Worm (Caenorhabditis elegans) whole organism, early embryonic: ENCODE results near the gene clec-238.
"Not testable (repeated sequence)": the region's sequence is repeated elsewhere in the genome, so short reads cannot be mapped to it uniquely, and the experiment has no call there.

Source experiments
- B0310.2 ChIP-seq: sonication (generic microtip); optimal IDR thresholded peaks from 2 replicates; lab custom pipeline; 2016; ENCODE audit warnings: mild to moderate bottlenecking, missing genetic modification characterization, missing compliant biosample characterization
- F13C5.2 ChIP-seq: sonication (generic microtip); optimal IDR thresholded peaks from 2 replicates; lab custom pipeline; 2017; ENCODE audit warnings: mild to moderate bottlenecking, missing genetic modification characterization, inconsistent platforms, missing compliant biosample characterization
- aly-1 ChIP-seq: sonication (generic microtip); optimal IDR thresholded peaks from 2 replicates; lab custom pipeline; 2016; ENCODE audit warnings: missing genetic modification characterization, missing compliant biosample characterization
- ama-1 ChIP-seq: fragments of 150-350 bp; optimal IDR thresholded peaks from 2 replicates; lab custom pipeline; 2014
- ceh-13 ChIP-seq: fragments of 200-800 bp; sonication (Bioruptor generic); optimal IDR thresholded peaks from 2 replicates; lab custom pipeline; 2018; ENCODE audit warnings: mild to moderate bottlenecking, missing genetic modification characterization, missing compliant biosample characterization
- ceh-36 ChIP-seq: sonication (generic microtip); optimal IDR thresholded peaks from 2 replicates; lab custom pipeline; 2016; ENCODE audit warnings: missing genetic modification characterization, inconsistent platforms, missing compliant biosample characterization
- ets-7 ChIP-seq: sonication (generic microtip); optimal IDR thresholded peaks from 2 replicates; lab custom pipeline; 2016; ENCODE audit warnings: missing genotype, missing genetic modification characterization, missing compliant biosample characterization
- flt-1 ChIP-seq: fragments of 200-800 bp; sonication (Bioruptor generic); IDR thresholded peaks from 2 replicates; pipeline ENCODE4 v1.3.6; 2022; ENCODE audit warnings: missing genetic modification characterization, missing compliant biosample characterization
- hmbx-1 ChIP-seq: sonication (generic microtip); optimal IDR thresholded peaks from 2 replicates; lab custom pipeline; 2016; ENCODE audit warnings: mild to moderate bottlenecking, missing genetic modification characterization, missing compliant biosample characterization
- hmg-4 ChIP-seq: fragments of 200-800 bp; sonication (Bioruptor generic); optimal IDR thresholded peaks from 2 replicates; lab custom pipeline; 2018; ENCODE audit warnings: mild to moderate bottlenecking, missing genetic modification characterization, missing compliant biosample characterization
- hnd-1 ChIP-seq: sonication (generic microtip); optimal IDR thresholded peaks from 2 replicates; lab custom pipeline; 2016; ENCODE audit warnings: missing genetic modification characterization, missing compliant biosample characterization
- pes-1 ChIP-seq: fragments of 200-800 bp; sonication (Bioruptor generic); IDR thresholded peaks from 2 replicates; pipeline ENCODE4 v1.3.6; 2022; ENCODE audit warnings: missing genetic modification reagents, missing genetic modification characterization, missing compliant biosample characterization
- scrt-1 ChIP-seq: fragments of 200-800 bp; sonication (Bioruptor generic); IDR thresholded peaks from 2 replicates; pipeline ENCODE4 v1.3.6; 2022; ENCODE audit warnings: missing genetic modification characterization, missing compliant biosample characterization
- sea-1 ChIP-seq: fragments of 200-800 bp; sonication (Bioruptor generic); conservative IDR thresholded peaks from 2 replicates; pipeline ENCODE4 v1.3.6; 2022; ENCODE audit warnings: missing genetic modification characterization, missing compliant biosample characterization
- tbx-11 ChIP-seq: fragments of 200-800 bp; sonication (Bioruptor generic); IDR thresholded peaks from 2 replicates; pipeline ENCODE4 v1.3.6; 2022; ENCODE audit warnings: missing genetic modification characterization, missing compliant biosample characterization
- tbx-37 ChIP-seq: fragments of 200-800 bp; sonication (Bioruptor generic); conservative IDR thresholded peaks from 2 replicates; pipeline ENCODE4 v1.3.6; 2022; ENCODE audit warnings: missing genetic modification reagents, missing genetic modification characterization, missing compliant biosample characterization
- tra-4 ChIP-seq: sonication (generic microtip); optimal IDR thresholded peaks from 2 replicates; lab custom pipeline; 2017; ENCODE audit warnings: missing genetic modification characterization, missing compliant biosample characterization

clec-238 gene

ce11 chrV:16949609-16950008, 2.0 kb upstream of the clec-238 start, which contains the start of gene fbxa-111:
Gene fbxa-111, minus strand, starts transcription at chrV:16949709.
- TF ChIP-seq hmbx-1 (tag; lab: Kevin White, UChicago); scrt-1 (GFP tag; lab: Robert Waterston, UW); B0310.2 (tag; lab: Kevin White, UChicago): not testable (repeated sequence)

ce11 chrV:16950036-16950435, 1.6 kb upstream of the clec-238 start:
- TF ChIP-seq B0310.2 (tag; lab: Kevin White, UChicago) = no peak
- TF ChIP-seq ceh-36 (tag; lab: Kevin White, UChicago) = no peak
- TF ChIP-seq aly-1 (tag; lab: Kevin White, UChicago) = no peak
- TF ChIP-seq ets-7 (tag; lab: Kevin White, UChicago) = no peak

ce11 chrV:16954766-16955165, 3.2 kb downstream of the clec-238 start, which contains the start of gene srh-206:
Gene srh-206, minus strand, starts transcription at chrV:16954866.
- no peak for TF ChIP-seq hmg-4 (GFP tag; lab: Kevin White, UChicago)
- no peak for TF ChIP-seq aly-1 (tag; lab: Kevin White, UChicago)
- TF ChIP-seq F13C5.2 = no peak
- TF ChIP-seq tbx-37 = no peak
- no peak for TF ChIP-seq ama-1 (lab: Kevin White, UChicago)
- TF ChIP-seq scrt-1 (GFP tag; lab: Robert Waterston, UW) = no peak
- no peak for TF ChIP-seq ets-7 (tag; lab: Kevin White, UChicago)
- TF ChIP-seq ceh-36 (tag; lab: Kevin White, UChicago) = no peak
- no peak for TF ChIP-seq tbx-11 (GFP tag; lab: Robert Waterston, UW)
- TF ChIP-seq sea-1 (GFP tag; lab: Robert Waterston, UW) = no peak
- TF ChIP-seq tra-4 (tag; lab: Kevin White, UChicago) = no peak
- TF ChIP-seq hnd-1 (tag; lab: Kevin White, UChicago) = no peak
- TF ChIP-seq flt-1 (GFP tag; lab: Robert Waterston, UW) = no peak
- TF ChIP-seq pes-1 (GFP tag; lab: Robert Waterston, UW) = no peak
- TF ChIP-seq ceh-13 (GFP tag; lab: Kevin White, UChicago) = no peak
- no peak for TF ChIP-seq hmbx-1 (tag; lab: Kevin White, UChicago)
- TF ChIP-seq B0310.2 (tag; lab: Kevin White, UChicago) = no peak

- TF ChIP-seq tbx-37 = no peak
- TF ChIP-seq sea-1 (GFP tag; lab: Robert Waterston, UW) = no peak
- TF ChIP-seq aly-1 (tag; lab: Kevin White, UChicago) = no peak
- TF ChIP-seq hmg-4 (GFP tag; lab: Kevin White, UChicago) = no peak
- TF ChIP-seq pes-1 (GFP tag; lab: Robert Waterston, UW) = no peak
- TF ChIP-seq ama-1 (lab: Kevin White, UChicago) = no peak
- TF ChIP-seq B0310.2 (tag; lab: Kevin White, UChicago) = no peak
- no peak for TF ChIP-seq tbx-11 (GFP tag; lab: Robert Waterston, UW)
- TF ChIP-seq hmbx-1 (tag; lab: Kevin White, UChicago) = no peak
- no peak for TF ChIP-seq hnd-1 (tag; lab: Kevin White, UChicago)
- no peak for TF ChIP-seq ceh-36 (tag; lab: Kevin White, UChicago)
These were observed 4.6 kb downstream of the clec-238 start, which contains the start of gene clec-239 for ce11 chrV:16956229-16956628. Gene clec-239, plus strand, starts transcription at chrV:16956529.

- TF ChIP-seq ceh-13 (GFP tag; lab: Kevin White, UChicago) (no peak), hnd-1 (tag; lab: Kevin White, UChicago) (no peak), tbx-11 (GFP tag; lab: Robert Waterston, UW) (no peak), F13C5.2 (no peak), ceh-36 (tag; lab: Kevin White, UChicago) (no peak)
These were observed 7.4 kb downstream of the clec-238 start for ce11 chrV:16958975-16959374.

ce11 chrV:16965655-16966054, 14.1 kb downstream of the clec-238 start, which contains the start of gene efl-1:
Gene efl-1, minus strand, starts transcription at chrV:16965675.
- no peak for TF ChIP-seq ceh-13 (GFP tag; lab: Kevin White, UChicago)
- TF ChIP-seq sea-1 (GFP tag; lab: Robert Waterston, UW) = no peak
- peak; percentile 67 for TF ChIP-seq F13C5.2

- TF ChIP-seq flt-1 (GFP tag; lab: Robert Waterston, UW) (no peak), tbx-11 (GFP tag; lab: Robert Waterston, UW) (no peak), ama-1 (lab: Kevin White, UChicago) (no peak), F13C5.2 (no peak), aly-1 (tag; lab: Kevin White, UChicago) (no peak), hmbx-1 (tag; lab: Kevin White, UChicago) (no peak), hmg-4 (GFP tag; lab: Kevin White, UChicago) (no peak), hnd-1 (tag; lab: Kevin White, UChicago) (no peak), ets-7 (tag; lab: Kevin White, UChicago) (no peak), tbx-37 (no peak), tra-4 (tag; lab: Kevin White, UChicago) (no peak), B0310.2 (tag; lab: Kevin White, UChicago) (no peak), ceh-36 (tag; lab: Kevin White, UChicago) (no peak), sea-1 (GFP tag; lab: Robert Waterston, UW) (no peak), ceh-13 (GFP tag; lab: Kevin White, UChicago) (no peak), scrt-1 (GFP tag; lab: Robert Waterston, UW) (no peak), pes-1 (GFP tag; lab: Robert Waterston, UW) (no peak)
These were observed 15.0 kb downstream of the clec-238 start, which contains the start of gene fbxa-90 for ce11 chrV:16966636-16967035. Gene fbxa-90, plus strand, starts transcription at chrV:16966814.

ce11 chrV:16972134-16972533, 20.5 kb downstream of the clec-238 start, which contains the start of gene srh-119:
Gene srh-119, plus strand, starts transcription at chrV:16972434.
- TF ChIP-seq ama-1 (lab: Kevin White, UChicago) = no peak
- TF ChIP-seq scrt-1 (GFP tag; lab: Robert Waterston, UW) = no peak
- no peak for TF ChIP-seq aly-1 (tag; lab: Kevin White, UChicago)
